Worm (Caenorhabditis elegans): ENCODE measurements around the gene nstp-3.

- TF ChIP-seq ref-1 (GFP tag; conservative IDR thresholded peaks at IDR 0.05) = no peak
- TF ChIP-seq klf-2 (GFP tag; conservative IDR thresholded peaks at IDR 0.05) = no peak
- TF ChIP-seq med-1 (GFP tag; optimal IDR thresholded peaks at IDR 0.05; ENCODE audit: insufficient read depth) = no peak
- TF ChIP-seq ztf-29 (GFP tag; IDR thresholded peaks at IDR 0.05) = no peak
- TF ChIP-seq T22C8.4 (GFP tag; IDR thresholded peaks at IDR 0.05) = no peak
- no peak for TF ChIP-seq flt-1 (GFP tag; IDR thresholded peaks at IDR 0.05)
- no peak for TF ChIP-seq tab-1 (GFP tag; IDR thresholded peaks at IDR 0.05)
- no peak for TF ChIP-seq cog-1 (tag; optimal IDR thresholded peaks at IDR 0.05)
Observed at ce11 chrV:5840939-5841338, 42.9 kb upstream of the nstp-3 start.

Measured in whole organism, midembryonic.